Fruit fly (Drosophila melanogaster): Measurements from ENCODE around the gene CG13004.

Gene CG13004

DNA sequence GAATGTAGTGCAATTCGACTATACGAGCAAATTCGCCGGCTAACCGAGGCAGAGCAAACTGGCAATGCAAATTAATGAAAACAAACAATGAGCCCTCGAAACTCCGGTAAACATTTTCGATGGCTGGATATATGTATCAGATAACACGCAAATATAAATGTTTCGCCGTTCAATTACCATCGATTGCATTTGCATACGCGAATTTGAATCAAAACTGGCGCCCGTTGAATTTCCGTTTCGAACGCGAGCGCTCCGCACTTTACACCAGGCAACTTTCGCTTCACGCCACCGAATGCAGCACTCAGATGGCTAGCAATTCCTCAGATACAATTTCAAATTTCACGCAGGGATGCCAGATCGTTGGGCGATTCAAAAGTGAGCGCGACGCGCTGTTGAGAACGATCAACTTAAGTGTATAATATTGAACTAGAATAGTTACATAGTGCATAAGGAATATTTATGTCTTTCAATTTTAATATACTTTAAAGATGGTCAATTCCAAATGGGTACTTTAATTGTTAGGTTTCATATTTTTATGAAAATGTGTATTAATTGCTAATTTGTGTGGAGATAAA, 52.1 kb downstream of the CG13004 start, which contains the start of gene if (continued):
- TF ChIP-seq gce (GFP tag; IDR thresholded peaks at IDR 0.05) (no peak), CG34224 (GFP tag; IDR thresholded peaks at IDR 0.05; ENCODE audit: partially characterized antibody) (no peak), h (optimal IDR thresholded peaks at IDR 0.05) (no peak), cwo (GFP tag; optimal IDR thresholded peaks at IDR 0.05) (no peak), CG33557 (GFP tag; optimal IDR thresholded peaks at IDR 0.05) (no peak)

DNA sequence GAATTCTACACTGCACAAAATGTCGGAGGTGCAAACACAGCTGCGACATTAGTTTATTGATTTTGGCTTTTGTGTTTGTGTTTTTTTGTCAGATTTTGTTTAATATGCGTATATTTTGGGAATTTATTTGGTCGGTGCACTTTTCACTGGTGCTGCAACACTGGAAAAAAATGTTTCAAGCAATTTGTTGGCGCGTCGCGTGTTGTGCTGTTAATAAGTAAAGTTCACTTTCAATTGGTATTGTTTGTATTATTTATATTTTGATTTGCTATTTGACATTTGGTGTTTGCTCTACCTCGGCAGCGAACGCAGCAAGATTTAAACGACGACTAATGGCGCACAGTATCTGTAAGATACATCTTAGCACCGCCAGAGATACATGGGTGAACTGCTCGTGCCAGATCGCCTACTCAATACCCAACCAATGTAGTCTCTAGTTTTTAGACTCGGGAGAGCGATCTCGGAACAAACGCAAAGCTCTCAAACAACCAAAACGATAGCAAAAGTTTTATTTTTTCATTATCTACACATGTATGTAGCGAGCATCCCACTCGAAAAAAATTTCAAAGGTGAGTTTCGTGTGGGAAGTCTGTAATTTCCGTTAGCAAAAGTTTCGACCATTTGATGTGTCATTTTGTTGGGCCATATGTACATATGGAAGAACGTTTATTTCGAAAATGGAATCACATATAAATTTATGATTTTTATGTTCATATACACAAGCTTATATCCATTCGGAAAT, 53.0 kb downstream of the CG13004 start:
- TF ChIP-seq CG15011 (GFP tag; optimal IDR thresholded peaks at IDR 0.05) (no peak), CG2712 (tag; optimal IDR thresholded peaks at IDR 0.05) (peak; percentile 46), CG12659 (GFP tag; optimal IDR thresholded peaks at IDR 0.05) (peak; percentile 33), CG17829 (tag; optimal IDR thresholded peaks at IDR 0.05) (no peak), CG30403 (GFP tag; optimal IDR thresholded peaks at IDR 0.05) (peak; percentile 62), Usf (GFP tag; optimal IDR thresholded peaks at IDR 0.05) (no peak), CG7745 (tag; optimal IDR thresholded peaks at IDR 0.05) (no peak), NC2α (GFP tag; optimal IDR thresholded peaks at IDR 0.05) (no peak), CG11247 (GFP tag; IDR thresholded peaks at IDR 0.05) (no peak), Xrp1 (GFP tag; IDR thresholded peaks at IDR 0.05) (peak; percentile 45; the same call in 1 of the 2 replicates), CG4707 (GFP tag; optimal IDR thresholded peaks at IDR 0.05) (no peak), gro (GFP tag; optimal IDR thresholded peaks at IDR 0.05) (no peak), YL-1 (GFP tag; optimal IDR thresholded peaks at IDR 0.05) (no peak), Tbp (GFP tag; optimal IDR thresholded peaks at IDR 0.05) (no peak), bigmax (GFP tag; optimal IDR thresholded peaks at IDR 0.05) (no peak), phol (tag; optimal IDR thresholded peaks at IDR 0.05) (peak; percentile 55), CG10654 (GFP tag; optimal IDR thresholded peaks at IDR 0.05) (no peak), nerfin-2 (GFP tag; IDR thresholded peaks at IDR 0.05; ENCODE audit: partially characterized antibody) (no peak), CG17186 (GFP tag; optimal IDR thresholded peaks at IDR 0.05) (no peak), Six4 (GFP tag; optimal IDR thresholded peaks at IDR 0.05) (peak; percentile 17), Ravus (GFP tag; IDR thresholded peaks at IDR 0.05) (no peak), CG16813 (GFP tag; IDR thresholded peaks at IDR 0.05; ENCODE audit: partially characterized antibody) (no peak), Hand (GFP tag; optimal IDR thresholded peaks at IDR 0.05) (no peak), CG34224 (GFP tag; IDR thresholded peaks at IDR 0.05; ENCODE audit: partially characterized antibody) (no peak), toy (GFP tag; IDR thresholded peaks at IDR 0.05) (no peak), CG12236 (GFP tag; optimal IDR thresholded peaks at IDR 0.05) (peak; percentile 9), CG3995 (GFP tag; optimal IDR thresholded peaks at IDR 0.05) (no peak), CG14860 (GFP tag; IDR thresholded peaks at IDR 0.05; ENCODE audit: partially characterized antibody) (no peak), pan (optimal IDR thresholded peaks at IDR 0.05) (no peak), pan (GFP tag; optimal IDR thresholded peaks at IDR 0.05 in 1 of 2, IDR thresholded peaks at IDR 0.05 in 1 of 2) (peak in 1 of 2 experiments; percentile 72), CG1024 (GFP tag; IDR thresholded peaks at IDR 0.05) (no peak), Atf-2 (GFP tag; optimal IDR thresholded peaks at IDR 0.05) (peak; percentile 60), Ssrp (tag; optimal IDR thresholded peaks at IDR 0.05) (peak; percentile 42), Antp (GFP tag; optimal IDR thresholded peaks at IDR 0.05) (peak; percentile 53), CG17912 (GFP tag; optimal IDR thresholded peaks at IDR 0.05) (no peak), luna (GFP tag; optimal IDR thresholded peaks at IDR 0.05) (no peak), CG13775 (GFP tag; optimal IDR thresholded peaks at IDR 0.05) (peak; percentile 32), Nf-YC (tag; optimal IDR thresholded peaks at IDR 0.05) (peak; percentile 18), cas (GFP tag; IDR thresholded peaks at IDR 0.05) (0 out of 2 replicates have a peak, but pooled peaks have one; percentile 15), CG4404 (GFP tag; IDR thresholded peaks at IDR 0.05) (no peak), bowl (GFP tag; IDR thresholded peaks at IDR 0.05) (0 out of 2 replicates have a peak, but pooled peaks have one; percentile 34), ftz-f1 (GFP tag; optimal IDR thresholded peaks at IDR 0.05) (no peak), CG16815 (GFP tag; optimal IDR thresholded peaks at IDR 0.05) (peak; percentile 7), Dref (GFP tag; IDR thresholded peaks at IDR 0.05) (no peak)

Data from whole organism, embryonic.